Worm (Caenorhabditis elegans) whole organism, L1 larva: Measurements from ENCODE around the gene nspg-12.

ENCODE experiments used
- C34B4.2 ChIP-seq: sonication (generic microtip); optimal IDR thresholded peaks from 2 replicates; lab custom pipeline; 2017; ENCODE audit warnings: mild to moderate bottlenecking, missing genetic modification characterization, missing compliant biosample characterization
- F16B12.6 ChIP-seq: fragments of 150-350 bp; optimal IDR thresholded peaks from 2 replicates; lab custom pipeline; 2014; ENCODE audit warnings: missing biosample characterization, missing genetic modification characterization
- Y116A8C.19 ChIP-seq: sonication (generic microtip); optimal IDR thresholded peaks from 2 replicates; lab custom pipeline; 2016; ENCODE audit warnings: missing compliant biosample characterization, missing genetic modification characterization, borderline replicate concordance
- aha-1 ChIP-seq: fragments of 150-350 bp; optimal IDR thresholded peaks from 2 replicates; lab custom pipeline; 2014; ENCODE audit warnings: missing biosample characterization, missing genetic modification characterization
- blmp-1 ChIP-seq: fragments of 150-350 bp; optimal IDR thresholded peaks from 2 replicates; lab custom pipeline; 2014; ENCODE audit warnings: missing biosample characterization, missing genetic modification characterization
- dpl-1 ChIP-seq, 3 experiments: fragments of 150-350 bp in 2 of 3; sonication (generic microtip) in 1 of 3; optimal IDR thresholded peaks; 2 replicates each; lab custom pipeline; 2014 to 2017; ENCODE audit warnings: missing biosample characterization in 3 of 3, missing genetic modification characterization in 3 of 3, missing genetic modification reagents in 3 of 3
- dsc-1 ChIP-seq: sonication (generic microtip); optimal IDR thresholded peaks from 2 replicates; lab custom pipeline; 2016; ENCODE audit warnings: mild to moderate bottlenecking, missing genetic modification characterization, missing compliant biosample characterization
- efl-1 ChIP-seq, 4 experiments: fragments of 150-350 bp; optimal IDR thresholded peaks in 3 of 4; peaks in 1 of 4; 1 replicate in 1 of 4; 2 replicates in 3 of 4; lab custom pipeline; 2014; ENCODE audit warnings: missing biosample characterization in 2 of 4, missing genetic modification characterization in 2 of 4, missing genetic modification reagents in 2 of 4
- egl-13 ChIP-seq: sonication (generic microtip); optimal IDR thresholded peaks from 2 replicates; lab custom pipeline; 2016; ENCODE audit warnings: missing genotype, missing genetic modification reagents, missing genetic modification characterization, missing compliant biosample characterization
- elt-2 ChIP-seq: sonication (generic microtip); optimal IDR thresholded peaks from 2 replicates; lab custom pipeline; 2016; ENCODE audit warnings: missing genetic modification characterization, mild to moderate bottlenecking, inconsistent platforms, missing compliant biosample characterization, missing genetic modification reagents
- elt-3 ChIP-seq, 6 experiments: fragments of 150-350 bp in 1 of 6; sonication (generic microtip); optimal IDR thresholded peaks; 2 replicates each; lab custom pipeline; 2017 to 2018; ENCODE audit warnings: missing biosample characterization in 6 of 6, missing genetic modification characterization in 6 of 6, inconsistent platforms in 1 of 6
- fos-1 ChIP-seq: fragments of 150-350 bp; optimal IDR thresholded peaks from 2 replicates; lab custom pipeline; 2014; ENCODE audit warnings: missing biosample characterization, missing genetic modification characterization
- grh-1 ChIP-seq: fragments of 200-800 bp; sonication (Bioruptor generic); IDR thresholded peaks from 2 replicates; pipeline ENCODE4 v1.3.6; 2022; ENCODE audit warnings: missing genetic modification reagents, missing genetic modification characterization, missing compliant biosample characterization
- hlh-17 ChIP-seq: fragments of 200-800 bp; sonication (Bioruptor generic); optimal IDR thresholded peaks from 2 replicates; lab custom pipeline; 2018; ENCODE audit warnings: missing genetic modification characterization, mild to moderate bottlenecking, missing compliant biosample characterization, moderate library complexity, borderline replicate concordance
- hlh-4 ChIP-seq: sonication (generic microtip); optimal IDR thresholded peaks from 2 replicates; lab custom pipeline; 2016; ENCODE audit warnings: mild to moderate bottlenecking, missing genetic modification characterization, missing compliant biosample characterization
- hpl-2 ChIP-seq: fragments of 150-350 bp; optimal IDR thresholded peaks from 2 replicates; lab custom pipeline; 2014; ENCODE audit warnings: missing biosample characterization, missing genetic modification reagents, missing genetic modification characterization
- irx-1 ChIP-seq: sonication (generic microtip); optimal IDR thresholded peaks from 2 replicates; lab custom pipeline; 2016; ENCODE audit warnings: missing genetic modification characterization, missing compliant biosample characterization
- isw-1 ChIP-seq: fragments of 200-800 bp; sonication (Bioruptor generic); IDR thresholded peaks from 2 replicates; pipeline ENCODE4 v1.3.6; 2022; ENCODE audit warnings: missing genetic modification characterization, missing compliant biosample characterization
- jun-1 ChIP-seq: fragments of 150-350 bp; optimal IDR thresholded peaks from 2 replicates; lab custom pipeline; 2014; ENCODE audit warnings: missing biosample characterization, missing genetic modification reagents, missing genetic modification characterization
- lin-13 ChIP-seq: fragments of 150-350 bp; optimal IDR thresholded peaks from 2 replicates; lab custom pipeline; 2014; ENCODE audit warnings: missing biosample characterization, missing genetic modification reagents, missing genetic modification characterization
- lin-14 ChIP-seq: fragments of 200-800 bp; sonication (Bioruptor generic); optimal IDR thresholded peaks from 2 replicates; lab custom pipeline; 2018; ENCODE audit warnings: mild to moderate bottlenecking, missing genetic modification characterization, moderate library complexity, missing compliant biosample characterization
- lin-35 ChIP-seq, 2 experiments: fragments of 150-350 bp; optimal IDR thresholded peaks; 2 replicates each; lab custom pipeline; 2014; ENCODE audit warnings: missing biosample characterization in 2 of 2, missing genetic modification characterization in 2 of 2, missing genetic modification reagents in 2 of 2
- lsy-2 ChIP-seq, 2 experiments: fragments of 150-350 bp; optimal IDR thresholded peaks; 2 replicates each; lab custom pipeline; 2014; ENCODE audit warnings: missing biosample characterization in 2 of 2, missing genetic modification characterization in 2 of 2
- mef-2 ChIP-seq: fragments of 150-350 bp; optimal IDR thresholded peaks from 2 replicates; lab custom pipeline; 2014; ENCODE audit warnings: missing biosample characterization, missing genetic modification characterization
- mep-1 ChIP-seq: fragments of 150-350 bp; optimal IDR thresholded peaks from 2 replicates; lab custom pipeline; 2014; ENCODE audit warnings: missing biosample characterization, missing genetic modification characterization
- nhr-20 ChIP-seq: sonication (generic microtip); optimal IDR thresholded peaks from 2 replicates; lab custom pipeline; 2016; ENCODE audit warnings: mild to moderate bottlenecking, missing genetic modification characterization, missing compliant biosample characterization
- nhr-28 ChIP-seq: fragments of 150-350 bp; optimal IDR thresholded peaks from 2 replicates; lab custom pipeline; 2014; ENCODE audit warnings: missing biosample characterization, missing genetic modification characterization
- nhr-47 ChIP-seq: sonication (generic microtip); optimal IDR thresholded peaks from 2 replicates; lab custom pipeline; 2016; ENCODE audit warnings: mild to moderate bottlenecking, missing genetic modification characterization, moderate library complexity, missing compliant biosample characterization
- nhr-84 ChIP-seq: sonication (generic microtip); optimal IDR thresholded peaks from 2 replicates; lab custom pipeline; 2017; ENCODE audit warnings: missing biosample characterization, missing genetic modification characterization
- nhr-85 ChIP-seq: sonication (generic microtip); peaks from one replicate; lab custom pipeline; 2016; ENCODE audit warnings: missing genetic modification characterization, inconsistent platforms, missing compliant biosample characterization
- nhr-90 ChIP-seq: sonication (generic microtip); optimal IDR thresholded peaks from 2 replicates; lab custom pipeline; 2016; ENCODE audit warnings: mild to moderate bottlenecking, missing genetic modification characterization, missing compliant biosample characterization; ENCODE audit not compliant: poor library complexity
- pax-3 ChIP-seq: fragments of 200-800 bp; sonication (Bioruptor generic); optimal IDR thresholded peaks from 2 replicates; lab custom pipeline; 2018; ENCODE audit warnings: mild to moderate bottlenecking, missing genetic modification characterization, moderate library complexity, missing compliant biosample characterization
- rnt-1 ChIP-seq: sonication (generic microtip); optimal IDR thresholded peaks from 2 replicates; lab custom pipeline; 2016; ENCODE audit warnings: mild to moderate bottlenecking, missing genetic modification characterization, moderate library complexity, missing compliant biosample characterization
- snpc-4 ChIP-seq: fragments of 150-350 bp; optimal IDR thresholded peaks from 2 replicates; lab custom pipeline; 2014; ENCODE audit warnings: missing biosample characterization, missing genetic modification characterization
- snu-23 ChIP-seq: sonication (generic microtip); optimal IDR thresholded peaks from 2 replicates; lab custom pipeline; 2016; ENCODE audit warnings: missing genetic modification characterization, missing compliant biosample characterization
- sptf-1 ChIP-seq: fragments of 150-350 bp; optimal IDR thresholded peaks from 2 replicates; lab custom pipeline; 2014; ENCODE audit warnings: missing biosample characterization, missing genetic modification characterization
- swsn-7 ChIP-seq: sonication (generic microtip); optimal IDR thresholded peaks from 2 replicates; lab custom pipeline; 2016; ENCODE audit warnings: missing genetic modification characterization, missing compliant biosample characterization
- tbx-2 ChIP-seq: sonication (generic microtip); optimal IDR thresholded peaks from 2 replicates; lab custom pipeline; 2016; ENCODE audit warnings: missing genetic modification characterization, missing compliant biosample characterization
- unc-30 ChIP-seq: sonication (generic microtip); optimal IDR thresholded peaks from 2 replicates; lab custom pipeline; 2017; ENCODE audit warnings: missing biosample characterization, missing genetic modification characterization
- xbp-1 ChIP-seq: sonication (generic microtip); optimal IDR thresholded peaks from 2 replicates; lab custom pipeline; 2016; ENCODE audit warnings: missing genetic modification characterization, missing compliant biosample characterization
- zag-1 ChIP-seq: fragments of 150-350 bp; optimal IDR thresholded peaks from 2 replicates; lab custom pipeline; 2014; ENCODE audit warnings: missing biosample characterization, missing genetic modification characterization
- ztf-11 ChIP-seq, 2 experiments: sonication (generic microtip); optimal IDR thresholded peaks; 2 replicates each; lab custom pipeline; 2016 to 2017; ENCODE audit warnings: missing genetic modification characterization in 2 of 2, missing biosample characterization in 1 of 2, missing compliant biosample characterization in 1 of 2

Gene nspg-12

DNA sequence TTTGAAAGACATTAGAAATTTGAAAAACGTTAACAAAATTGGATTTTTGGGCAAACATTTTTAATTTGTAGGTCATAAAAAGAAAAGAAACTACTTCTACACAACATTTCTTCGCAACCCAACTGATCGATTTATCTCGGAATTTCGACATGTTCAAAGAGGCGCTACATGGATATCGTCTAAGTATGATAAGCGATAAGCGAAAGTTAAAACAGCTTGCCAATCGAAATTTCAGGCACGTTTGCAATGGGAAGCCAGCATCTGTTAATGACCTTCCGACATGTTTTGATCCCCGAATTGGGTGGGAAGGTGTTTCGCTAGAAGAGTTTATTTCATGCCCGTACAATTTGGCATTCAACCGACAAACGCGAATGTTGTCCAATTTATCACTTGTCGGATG is 19.7 kb downstream of the nspg-12 start:
- TF ChIP-seq snu-23 (GFP tag; lab: Kevin White, UChicago) (no peak), hlh-4 (tag; lab: Kevin White, UChicago) (no peak), elt-3 (tag; optimal IDR thresholded peaks at IDR 0.05; lab: Kevin White, UChicago) (peak in 1 of 6 experiments; percentile 11), blmp-1 (peak; percentile 70), grh-1 (GFP tag; lab: Robert Waterston, UW) (no peak), F16B12.6 (no peak), pax-3 (tag; lab: Kevin White, UChicago) (no peak), fos-1 (no peak)

DNA sequence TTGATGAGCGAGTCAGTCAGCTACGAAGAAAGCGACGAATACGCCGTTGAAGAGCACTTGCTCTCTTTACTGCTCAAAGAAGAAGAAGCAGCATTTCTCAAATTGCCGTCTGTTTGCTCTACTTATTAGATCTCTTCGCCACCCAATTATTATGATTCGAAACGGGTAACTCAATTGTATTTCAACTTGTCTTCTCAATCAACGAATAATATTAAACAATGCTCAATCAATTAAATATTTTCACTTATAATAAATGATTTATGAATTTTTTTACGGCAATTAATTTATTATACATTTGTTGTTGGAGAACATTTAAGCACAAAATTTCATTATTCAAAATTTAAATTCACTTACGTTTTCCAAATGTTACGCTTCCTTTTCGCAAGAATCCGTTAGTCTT is 21.1 kb downstream of the nspg-12 start:
- TF ChIP-seq hlh-4 (tag; lab: Kevin White, UChicago) (no peak), isw-1 (GFP tag; lab: Robert Waterston, UW) (no peak), egl-13 (tag; lab: Kevin White, UChicago) (no peak), ztf-11 (tag; optimal IDR thresholded peaks at IDR 0.05; lab: Kevin White, UChicago) (no peak), aha-1 (no peak), unc-30 (tag; lab: Kevin White, UChicago) (no peak), zag-1 (tag; lab: Kevin White, UChicago) (no peak), Y116A8C.19 (no peak)
- TF ChIP-seq, all 84 proteins: peak for 0

DNA sequence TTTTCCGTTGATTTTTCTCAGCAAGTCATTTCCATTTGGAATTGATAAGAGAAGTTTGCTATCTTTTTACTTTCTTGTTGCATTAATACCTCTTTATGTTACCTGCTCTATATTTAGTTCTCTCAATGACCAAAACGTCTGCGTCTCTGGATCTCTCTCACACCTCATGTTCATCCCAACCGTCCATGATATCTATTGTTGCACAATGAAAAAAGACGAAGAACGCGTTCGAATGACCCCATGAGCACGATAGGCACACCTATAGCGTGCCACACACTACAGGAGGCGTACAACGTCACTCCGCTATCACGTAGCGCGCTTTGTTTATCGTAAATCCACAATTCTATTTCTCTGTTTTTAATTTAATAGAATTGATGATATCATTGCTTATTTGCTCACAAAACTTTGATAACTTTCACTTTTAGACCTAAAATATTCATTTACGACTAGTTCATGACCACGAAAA is 22.1 kb downstream of the nspg-12 start, which contains the start of gene Y34B4A.2:
Y34B4A.2 (plus strand) TSS at position 328 of the 466 bp plus-strand sequence.
- peak in 2 of 3 experiments; percentile 5 to 33 for TF ChIP-seq dpl-1 (GFP tag; optimal IDR thresholded peaks at IDR 0.05; lab: Kevin White, UChicago)
- peak in 1 of 2 experiments; percentile 36 for TF ChIP-seq lsy-2 (tag; optimal IDR thresholded peaks at IDR 0.05; lab: Kevin White, UChicago)
- TF ChIP-seq hpl-2 (GFP tag; lab: Kevin White, UChicago) = no peak
- peak; percentile 10 to 22 for TF ChIP-seq efl-1 (optimal IDR thresholded peaks at IDR 0.05; lab: Kevin White, UChicago)
- TF ChIP-seq efl-1 (GFP tag; optimal IDR thresholded peaks at IDR 0.05 in 1 of 2; lab: Kevin White, UChicago) = peak; percentile 5 to 92
- TF ChIP-seq sptf-1 (tag; lab: Kevin White, UChicago) = no peak
- no peak for TF ChIP-seq fos-1
- TF ChIP-seq irx-1 = peak; percentile 33
- TF ChIP-seq elt-2 (tag; lab: Kevin White, UChicago) = peak; percentile 62
- no peak for TF ChIP-seq lin-13 (GFP tag; lab: Kevin White, UChicago)
- peak; percentile 25 for TF ChIP-seq tbx-2 (tag; lab: Kevin White, UChicago)
- no peak for TF ChIP-seq mep-1 (tag; lab: Kevin White, UChicago)
- TF ChIP-seq mef-2 (tag; lab: Kevin White, UChicago) = no peak
- TF ChIP-seq nhr-84 (tag; lab: Kevin White, UChicago) = no peak
- no peak for TF ChIP-seq C34B4.2 (tag; lab: Kevin White, UChicago)
- TF ChIP-seq hlh-17 (GFP tag; lab: Kevin White, UChicago) = no peak
- peak; percentile 39 for TF ChIP-seq lin-14 (GFP tag; lab: Kevin White, UChicago)
- TF ChIP-seq snu-23 (GFP tag; lab: Kevin White, UChicago) = peak; percentile 47
- TF ChIP-seq nhr-90 (tag; lab: Kevin White, UChicago) = peak; percentile 19
- TF ChIP-seq hlh-4 (tag; lab: Kevin White, UChicago) = no peak
- TF ChIP-seq isw-1 (GFP tag; lab: Robert Waterston, UW) = no peak
- no peak for TF ChIP-seq snpc-4 (tag; lab: Kevin White, UChicago)
- peak; percentile 26 for TF ChIP-seq jun-1 (tag; lab: Kevin White, UChicago)
- peak; percentile 25 for TF ChIP-seq nhr-20 (tag; lab: Kevin White, UChicago)
- TF ChIP-seq swsn-7 (tag; lab: Kevin White, UChicago) = peak; percentile 39
- TF ChIP-seq blmp-1 = peak; percentile 5
- TF ChIP-seq dsc-1 (tag; lab: Kevin White, UChicago) = peak; percentile 42
- no peak for TF ChIP-seq nhr-85 (tag; lab: Kevin White, UChicago)
- peak; percentile 16 to 50 for TF ChIP-seq lin-35 (GFP tag; optimal IDR thresholded peaks at IDR 0.05; lab: Kevin White, UChicago)
- TF ChIP-seq nhr-47 (tag; lab: Kevin White, UChicago) = peak; percentile 50
- TF ChIP-seq rnt-1 (tag; lab: Kevin White, UChicago) = peak; percentile 25
- peak; percentile 33 for TF ChIP-seq xbp-1 (tag; lab: Kevin White, UChicago)
- TF ChIP-seq nhr-28 = no peak
